Worm (Caenorhabditis elegans) whole organism, young adult: ENCODE data around the gene evl-18.

Experiments used
- somi-1 ChIP-seq: fragments of 200-800 bp; sonication (Bioruptor generic); optimal IDR thresholded peaks from 2 replicates; lab custom pipeline; 2018; ENCODE audit warnings: mild to moderate bottlenecking, missing genetic modification characterization, missing compliant biosample characterization
- sptf-2 ChIP-seq: fragments of 200-800 bp; sonication (Bioruptor generic); optimal IDR thresholded peaks from 2 replicates; lab custom pipeline; 2018; ENCODE audit warnings: mild to moderate bottlenecking, missing genetic modification characterization, missing compliant biosample characterization
- ztf-22 ChIP-seq: fragments of 200-800 bp; sonication (Bioruptor generic); optimal IDR thresholded peaks from 2 replicates; lab custom pipeline; 2018; ENCODE audit warnings: mild to moderate bottlenecking, missing genetic modification characterization, moderate library complexity, missing compliant biosample characterization

DNA sequence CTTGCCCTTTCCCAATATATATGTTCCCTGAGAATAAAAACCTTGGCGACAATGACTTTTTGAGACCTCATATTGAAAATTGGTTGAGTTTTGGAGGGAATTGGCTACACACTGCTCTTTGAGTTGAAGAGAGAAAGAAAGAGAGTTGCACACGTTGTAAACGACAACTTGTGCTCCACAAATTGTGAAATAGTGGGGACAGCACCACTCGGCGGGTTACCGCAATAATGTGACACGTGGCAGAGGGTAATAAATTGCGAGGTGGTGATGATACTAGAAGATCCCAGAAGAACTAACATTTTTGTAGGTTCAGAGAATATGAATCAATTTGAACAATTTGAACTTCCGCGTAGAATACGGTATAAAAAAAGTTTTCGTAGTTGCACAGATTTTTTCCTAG lies 47.0 kb upstream of the evl-18 start:
- TF ChIP-seq somi-1 (GFP tag; lab: Kevin White, UChicago) (no peak), sptf-2 (GFP tag; lab: Kevin White, UChicago) (no peak), ztf-22 (GFP tag; lab: Kevin White, UChicago) (no peak)
